Fruit fly (Drosophila melanogaster) whole organism: ENCODE data around the gene ND-B14.5A.
A peak's percentile ranks its signal among the peaks of the same experiment; 100 is the strongest.

Experiments used
- CG8478 ChIP-seq: fragments of >200 bp; optimal IDR thresholded peaks from 2 replicates; lab custom pipeline; 2018; ENCODE audit warnings: inconsistent platforms
- Dll ChIP-seq: fragments of >200 bp; optimal IDR thresholded peaks from 2 replicates; lab custom pipeline; 2017
- EcR ChIP-seq, 2 experiments: fragments of >200 bp; optimal IDR thresholded peaks; 2 replicates each; lab custom pipeline; 2017; ENCODE audit warnings: missing biosample characterization in 2 of 2, missing genetic modification characterization in 2 of 2, missing genetic modification reagents in 2 of 2
- pan ChIP-seq: fragments of >200 bp; optimal IDR thresholded peaks from 2 replicates; lab custom pipeline; 2017
- psq ChIP-seq: fragments of >200 bp; optimal IDR thresholded peaks from 2 replicates; lab custom pipeline; 2017
- usp ChIP-seq: fragments of >200 bp; optimal IDR thresholded peaks from 2 replicates; lab custom pipeline; 2017; ENCODE audit warnings: missing biosample characterization, missing genetic modification characterization, mixed read lengths

Gene ND-B14.5A

DNA sequence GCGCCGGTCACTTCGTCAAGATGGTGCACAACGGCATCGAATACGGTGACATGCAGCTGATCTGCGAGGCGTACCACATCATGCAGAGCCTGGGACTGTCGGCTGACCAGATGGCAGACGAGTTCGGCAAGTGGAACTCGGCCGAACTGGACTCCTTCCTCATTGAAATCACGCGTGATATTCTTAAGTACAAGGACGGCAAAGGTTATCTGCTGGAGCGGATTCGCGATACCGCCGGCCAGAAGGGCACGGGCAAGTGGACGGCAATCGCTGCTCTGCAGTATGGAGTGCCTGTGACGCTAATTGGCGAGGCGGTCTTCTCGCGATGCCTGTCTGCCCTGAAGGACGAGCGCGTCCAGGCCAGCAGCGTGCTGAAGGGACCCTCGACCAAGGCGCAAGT lies 24.9 kb upstream of the ND-B14.5A start:
- TF ChIP-seq EcR (GFP tag; optimal IDR thresholded peaks at IDR 0.05; lab: Kevin White, UChicago): no peak
- no peak for TF ChIP-seq psq (lab: Kevin White, UChicago)
- no peak for TF ChIP-seq CG8478 (lab: Kevin White, UChicago)
- no peak for TF ChIP-seq Dll (lab: Kevin White, UChicago)

dm6 chrX:2148671-2149070 lies 23.7 kb upstream of the ND-B14.5A start:
- TF ChIP-seq Dll (lab: Kevin White, UChicago) (no peak), psq (lab: Kevin White, UChicago) (no peak), CG8478 (lab: Kevin White, UChicago) (no peak), EcR (GFP tag; optimal IDR thresholded peaks at IDR 0.05; lab: Kevin White, UChicago) (no peak), pan (no peak), usp (GFP tag; lab: Kevin White, UChicago) (no peak)

dm6 chrX:2149478-2149877 lies 22.8 kb upstream of the ND-B14.5A start, which contains the start of gene bcn92:
Gene bcn92 (minus strand): TSS chrX:2149647.
- TF ChIP-seq CG8478 (lab: Kevin White, UChicago): no peak
- no peak for TF ChIP-seq Dll (lab: Kevin White, UChicago)
- TF ChIP-seq pan: no peak
- TF ChIP-seq usp (GFP tag; lab: Kevin White, UChicago): no peak
- no peak for TF ChIP-seq psq (lab: Kevin White, UChicago)
- no peak for TF ChIP-seq EcR (GFP tag; optimal IDR thresholded peaks at IDR 0.05; lab: Kevin White, UChicago)

DNA sequence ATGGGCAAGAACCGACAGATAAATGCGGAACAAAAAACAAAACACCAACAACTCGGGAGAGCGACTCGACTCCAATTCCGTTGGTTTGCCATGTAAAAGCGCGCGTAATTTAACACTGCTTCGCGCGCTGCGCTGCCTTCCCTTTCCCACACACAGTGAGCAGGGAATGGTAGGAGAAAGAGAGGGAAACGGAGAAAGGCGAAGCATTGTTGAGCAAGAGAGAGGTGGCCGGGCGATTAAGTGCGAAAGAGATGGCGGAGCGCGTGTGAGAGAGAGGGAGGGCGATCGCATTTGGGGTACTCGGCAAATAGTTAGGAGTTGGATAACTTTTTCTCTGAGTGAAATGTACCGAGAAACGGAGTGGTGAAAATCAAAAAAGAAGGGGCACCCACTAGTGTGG lies 16.5 kb upstream of the ND-B14.5A start:
- TF ChIP-seq usp (GFP tag; lab: Kevin White, UChicago): no peak
- no peak for TF ChIP-seq psq (lab: Kevin White, UChicago)
- TF ChIP-seq Dll (lab: Kevin White, UChicago): peak; percentile 74
- TF ChIP-seq EcR (GFP tag; optimal IDR thresholded peaks at IDR 0.05; lab: Kevin White, UChicago): no peak
- no peak for TF ChIP-seq pan
- peak; percentile 66 for TF ChIP-seq CG8478 (lab: Kevin White, UChicago)

DNA sequence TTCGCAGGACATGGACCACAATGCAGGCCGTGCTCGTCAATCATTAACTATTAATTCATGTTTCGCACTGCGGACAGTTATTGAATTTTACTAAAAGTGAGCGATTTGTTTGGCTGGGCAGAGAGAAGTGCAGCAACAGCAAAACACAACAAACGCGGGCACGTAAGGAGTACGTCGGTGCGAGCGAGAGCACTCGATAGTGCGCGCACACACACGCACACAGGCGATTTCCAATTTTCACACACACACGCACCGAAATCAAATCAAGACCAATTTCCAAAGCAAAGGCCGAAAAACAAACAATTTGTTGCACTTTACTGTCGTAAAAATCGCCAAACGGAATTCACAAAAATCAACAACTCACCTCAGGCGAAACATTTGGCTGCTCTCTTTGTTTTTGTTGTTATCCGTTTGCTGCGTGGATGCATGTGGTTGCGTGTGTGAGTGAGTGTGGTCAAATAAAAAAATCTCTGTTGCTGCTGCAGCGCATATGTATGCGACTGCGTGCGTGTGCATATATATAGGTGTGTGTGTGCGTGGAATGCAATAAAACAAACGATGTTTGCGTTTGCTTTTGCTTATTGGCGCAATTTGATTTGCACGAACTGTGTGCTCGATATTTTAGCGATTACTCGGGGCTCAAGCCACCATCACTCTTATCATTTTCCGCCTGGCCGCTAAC lies 14.3 kb upstream of the ND-B14.5A start:
- TF ChIP-seq CG8478 (lab: Kevin White, UChicago): peak; percentile 95
- no peak for TF ChIP-seq usp (GFP tag; lab: Kevin White, UChicago)
- peak; percentile 25 for TF ChIP-seq Dll (lab: Kevin White, UChicago)

DNA sequence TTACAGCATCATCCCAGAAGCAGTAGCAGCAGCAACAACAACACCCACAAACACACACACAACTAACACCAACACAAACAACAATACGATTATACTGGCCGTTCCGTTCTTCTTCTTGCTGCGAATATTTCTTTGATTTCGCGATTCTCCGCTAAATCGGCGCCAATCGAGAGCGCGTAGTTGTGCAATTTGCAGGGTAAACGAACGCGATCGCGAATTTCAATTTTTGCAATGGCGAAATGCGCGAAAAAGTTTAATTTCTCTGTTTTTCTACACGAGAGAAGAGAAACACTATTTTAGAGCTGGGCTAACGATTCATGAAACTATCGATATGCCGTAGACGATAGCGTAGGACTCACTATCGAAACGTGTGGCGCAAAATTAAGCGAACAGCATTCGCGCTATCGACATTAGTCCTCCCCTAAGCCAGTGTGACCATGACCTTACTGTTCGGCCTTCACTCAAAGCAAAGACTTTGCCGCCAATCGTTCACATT lies 13.6 kb upstream of the ND-B14.5A start, which contains the start of gene wapl:
Gene wapl (minus strand): TSS at position 316 of the 496 bp plus-strand sequence.
- no peak for TF ChIP-seq CG8478 (lab: Kevin White, UChicago)
- no peak for TF ChIP-seq pan
- no peak for TF ChIP-seq usp (GFP tag; lab: Kevin White, UChicago)
- no peak for TF ChIP-seq psq (lab: Kevin White, UChicago)
- no peak for TF ChIP-seq Dll (lab: Kevin White, UChicago)
- TF ChIP-seq EcR (GFP tag; optimal IDR thresholded peaks at IDR 0.05; lab: Kevin White, UChicago): no peak

dm6 chrX:2161020-2161419 lies 11.3 kb upstream of the ND-B14.5A start:
- TF ChIP-seq usp (GFP tag; lab: Kevin White, UChicago) (no peak), pan (no peak), psq (lab: Kevin White, UChicago) (no peak), EcR (GFP tag; optimal IDR thresholded peaks at IDR 0.05; lab: Kevin White, UChicago) (no peak), CG8478 (lab: Kevin White, UChicago) (no peak), Dll (lab: Kevin White, UChicago) (no peak)

DNA sequence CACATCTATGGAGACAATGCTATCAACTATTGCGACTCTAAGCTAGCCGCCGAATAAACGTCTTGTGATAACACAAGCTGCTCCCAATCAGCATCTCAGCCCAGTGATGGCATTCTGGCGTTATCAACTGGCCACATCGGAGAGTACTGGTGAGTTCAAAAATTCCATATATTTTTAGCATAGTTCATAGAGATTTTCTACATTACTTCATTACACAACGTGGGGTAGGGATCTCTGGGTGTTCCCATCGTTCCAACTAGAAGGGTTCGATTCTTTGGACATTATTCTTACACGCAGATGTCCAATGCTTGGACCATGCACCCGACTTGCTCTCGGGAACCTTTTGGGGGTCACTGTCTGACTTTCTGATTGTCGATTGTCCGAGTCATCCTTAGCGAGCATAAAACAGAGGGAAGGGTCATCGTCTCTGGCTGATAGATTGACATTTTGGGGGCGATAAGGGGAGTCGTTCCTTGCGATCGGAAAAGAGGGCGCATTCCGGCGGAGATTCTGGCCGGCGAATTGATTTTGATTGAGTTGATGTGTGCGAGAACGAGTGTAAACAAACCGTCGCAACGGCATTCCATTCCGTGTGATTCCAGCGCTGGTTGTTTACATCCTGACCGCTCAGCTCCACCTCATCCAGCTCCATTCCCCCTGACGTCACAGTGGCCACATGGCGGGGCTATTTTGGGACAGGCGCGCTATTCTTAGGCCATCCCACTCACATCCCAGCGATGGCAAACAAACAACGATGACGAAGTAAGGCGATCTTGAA lies 10.0 kb upstream of the ND-B14.5A start, which contains the start of the genes Cyp4d1 and CG3630:
Gene Cyp4d1 (minus strand): TSS at position 51 of the 778 bp plus-strand sequence.
Gene CG3630 (plus strand): TSS at position 67 of the 778 bp plus-strand sequence.
- TF ChIP-seq pan (no peak), CG8478 (lab: Kevin White, UChicago) (no peak)

DNA sequence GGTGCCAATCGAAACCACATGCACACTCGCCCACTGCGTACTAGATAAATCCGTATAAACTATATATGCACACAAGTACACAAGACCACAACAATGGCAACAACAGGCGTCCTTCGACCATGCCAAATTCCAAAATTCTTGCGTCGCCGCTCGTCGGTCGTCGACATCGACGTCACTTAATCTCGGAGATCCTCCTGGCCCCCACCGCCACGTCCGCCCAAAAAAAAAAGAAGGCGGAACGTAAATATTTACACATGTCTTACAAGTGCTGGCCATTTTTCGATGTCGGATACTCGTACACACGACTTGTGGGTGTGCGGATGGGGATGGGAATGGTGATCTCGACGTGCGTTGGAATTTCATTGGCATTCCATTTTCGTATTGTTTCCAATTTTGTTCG lies 9.0 kb upstream of the ND-B14.5A start:
- no peak for TF ChIP-seq Dll (lab: Kevin White, UChicago)
- no peak for TF ChIP-seq pan
- no peak for TF ChIP-seq usp (GFP tag; lab: Kevin White, UChicago)
- TF ChIP-seq CG8478 (lab: Kevin White, UChicago): no peak
- TF ChIP-seq psq (lab: Kevin White, UChicago): no peak
- TF ChIP-seq EcR (GFP tag; optimal IDR thresholded peaks at IDR 0.05; lab: Kevin White, UChicago): no peak

dm6 chrX:2165394-2165793 lies 6.9 kb upstream of the ND-B14.5A start:
- TF ChIP-seq usp (GFP tag; lab: Kevin White, UChicago): no peak
- TF ChIP-seq Dll (lab: Kevin White, UChicago): no peak
- no peak for TF ChIP-seq pan
- no peak for TF ChIP-seq psq (lab: Kevin White, UChicago)
- TF ChIP-seq EcR (GFP tag; optimal IDR thresholded peaks at IDR 0.05; lab: Kevin White, UChicago): no peak

- TF ChIP-seq EcR (GFP tag; optimal IDR thresholded peaks at IDR 0.05; lab: Kevin White, UChicago) (no peak), CG8478 (lab: Kevin White, UChicago) (no peak), Dll (lab: Kevin White, UChicago) (no peak), psq (lab: Kevin White, UChicago) (no peak), pan (no peak), usp (GFP tag; lab: Kevin White, UChicago) (no peak)
Observed at dm6 chrX:2166129-2166528, 6.2 kb upstream of the ND-B14.5A start.
